Worm (Caenorhabditis elegans): ENCODE data around the gene ttm-2.
A peak's percentile ranks its signal among the peaks of the same experiment; 100 is the strongest.

The ttm-2 gene

DNA sequence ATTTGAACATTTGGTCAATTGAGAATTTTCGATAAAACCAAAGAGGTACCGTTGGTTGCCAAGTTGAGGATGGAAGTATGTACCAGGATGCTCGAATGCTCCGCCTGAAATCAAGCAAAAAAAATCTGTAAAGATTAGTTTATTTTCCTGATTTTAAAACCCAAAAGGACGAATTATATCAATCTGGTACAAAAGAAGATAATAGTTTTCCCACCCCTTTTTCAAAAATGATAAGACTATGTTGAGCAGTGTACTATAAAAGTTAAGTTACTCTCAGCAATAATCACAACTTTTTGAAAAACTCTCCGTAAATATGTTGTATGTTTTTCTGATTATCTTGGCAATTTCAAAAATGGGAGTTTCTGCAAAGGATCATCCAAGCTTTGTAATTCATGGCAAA lies 7.7 kb downstream of the ttm-2 start, which contains the start of gene F26G1.3:
Gene F26G1.3 (plus strand): TSS at position 301 of the 400 bp plus-strand sequence.
- TF ChIP-seq ceh-91 (GFP tag; IDR thresholded peaks at IDR 0.05) = no peak
- TF ChIP-seq nfya-2 (GFP tag; IDR thresholded peaks at IDR 0.05) = no peak
- no peak for TF ChIP-seq egrh-3 (GFP tag; IDR thresholded peaks at IDR 0.05)
- TF ChIP-seq ztf-25 (GFP tag; IDR thresholded peaks at IDR 0.05) = no peak
- TF ChIP-seq madf-3 (GFP tag; IDR thresholded peaks at IDR 0.05) = no peak

ce11 chrII:4756751-4757150 lies 9.4 kb downstream of the ttm-2 start, which contains the start of gene C27D9.2:
Gene C27D9.2, minus strand, starts transcription at chrII:4756851.
- TF ChIP-seq ceh-40 (GFP tag; IDR thresholded peaks at IDR 0.05) (no peak), chd-7 (tag; optimal IDR thresholded peaks at IDR 0.05) (no peak), akir-1 (GFP tag; optimal IDR thresholded peaks at IDR 0.05) (no peak), egl-18 (GFP tag; IDR thresholded peaks at IDR 0.05) (no peak), cebp-2 (GFP tag; IDR thresholded peaks at IDR 0.05) (no peak), lsl-1 (GFP tag; optimal IDR thresholded peaks at IDR 0.05) (no peak)

- TF ChIP-seq nfya-1 (tag; optimal IDR thresholded peaks at IDR 0.05; ENCODE audit: borderline replicate concordance, insufficient read depth) (no peak), lsl-1 (GFP tag; optimal IDR thresholded peaks at IDR 0.05) (peak; percentile 6), attf-3 (GFP tag; conservative IDR thresholded peaks at IDR 0.05) (peak; percentile 74), sea-2 (GFP tag; IDR thresholded peaks at IDR 0.05) (no peak), lir-1 (GFP tag; conservative IDR thresholded peaks at IDR 0.05) (no peak)
These were observed 10.5 kb downstream of the ttm-2 start for ce11 chrII:4755654-4756053.

DNA sequence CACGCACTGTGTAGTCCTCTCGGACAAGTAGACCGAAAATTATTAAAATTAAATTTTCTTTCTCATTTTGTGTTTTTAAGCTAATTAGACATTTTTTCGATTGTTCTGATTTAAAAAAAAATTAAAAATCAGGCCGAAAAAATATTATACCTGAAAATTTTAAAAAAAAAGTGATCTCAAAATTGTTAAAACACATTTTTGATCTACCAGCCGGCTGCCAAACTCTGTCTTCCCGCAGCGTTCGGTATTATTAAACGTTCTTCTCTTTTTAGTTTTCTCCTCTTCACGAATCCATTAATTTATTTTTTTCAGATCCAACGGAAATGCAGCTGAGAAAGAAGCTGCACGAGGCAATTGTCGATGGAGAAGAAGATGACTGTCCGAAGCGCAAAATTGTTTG lies 13.1 kb downstream of the ttm-2 start, which contains the start of gene C27D9.1:
Gene C27D9.1 (plus strand): TSS at position 281 of the 400 bp plus-strand sequence.
- TF ChIP-seq lsl-1 (GFP tag; optimal IDR thresholded peaks at IDR 0.05) (peak; percentile 2), xnd-1 (tag; optimal IDR thresholded peaks at IDR 0.05) (peak; percentile 33), madf-6 (GFP tag; IDR thresholded peaks at IDR 0.05) (peak; percentile 74), nhr-80 (tag; optimal IDR thresholded peaks at IDR 0.05) (no peak), efl-1 (GFP tag; optimal IDR thresholded peaks at IDR 0.05) (peak; percentile 54), mxl-1 (tag; optimal IDR thresholded peaks at IDR 0.05) (no peak)

- TF ChIP-seq atf-7 (tag; optimal IDR thresholded peaks at IDR 0.05) (no peak), ceh-100 (GFP tag; IDR thresholded peaks at IDR 0.05) (no peak), hmg-1.2 (GFP tag; IDR thresholded peaks at IDR 0.05) (no peak), efl-1 (GFP tag; optimal IDR thresholded peaks at IDR 0.05) (no peak), aptf-3 (GFP tag; IDR thresholded peaks at IDR 0.05) (no peak), attf-6 (GFP tag; IDR thresholded peaks at IDR 0.05) (no peak), F23B12.7 (tag; optimal IDR thresholded peaks at IDR 0.05; ENCODE audit: insufficient read depth) (no peak), zim-3 (tag; optimal IDR thresholded peaks at IDR 0.05) (no peak), gei-17 (GFP tag; optimal IDR thresholded peaks at IDR 0.05) (no peak), madf-10 (tag; optimal IDR thresholded peaks at IDR 0.05) (no peak), madf-6 (GFP tag; IDR thresholded peaks at IDR 0.05) (no peak), B0336.3 (GFP tag; IDR thresholded peaks at IDR 0.05) (no peak), ztf-3 (GFP tag; optimal IDR thresholded peaks at IDR 0.05) (no peak), B0019.2 (GFP tag; conservative IDR thresholded peaks at IDR 0.05) (no peak), F22D6.2 (tag; optimal IDR thresholded peaks at IDR 0.05) (no peak), let-607 (tag; optimal IDR thresholded peaks at IDR 0.05) (no peak), hlh-26 (GFP tag; conservative IDR thresholded peaks at IDR 0.05) (no peak), Y53G8AR.9 (GFP tag; conservative IDR thresholded peaks at IDR 0.05) (no peak), F55B11.4 (tag; optimal IDR thresholded peaks at IDR 0.05; ENCODE audit: borderline replicate concordance, insufficient read depth) (no peak)
These were observed 13.9 kb downstream of the ttm-2 start, which contains the start of gene F41C3.1 for ce11 chrII:4752257-4752728. Gene F41C3.1, plus strand, starts transcription at chrII:4752307.

All from whole organism, young adult.